Fruit fly (Drosophila melanogaster) S2 (cell line): ENCODE measurements around the gene CG8051.

Experiments used
- CG8478 ChIP-seq: fragments of >200 bp; optimal IDR thresholded peaks from 2 replicates; lab custom pipeline; 2018
- CTCF ChIP-seq, 2 experiments: fragments of >200 bp; optimal IDR thresholded peaks; 2 replicates each; lab custom pipeline; 2018

DNA sequence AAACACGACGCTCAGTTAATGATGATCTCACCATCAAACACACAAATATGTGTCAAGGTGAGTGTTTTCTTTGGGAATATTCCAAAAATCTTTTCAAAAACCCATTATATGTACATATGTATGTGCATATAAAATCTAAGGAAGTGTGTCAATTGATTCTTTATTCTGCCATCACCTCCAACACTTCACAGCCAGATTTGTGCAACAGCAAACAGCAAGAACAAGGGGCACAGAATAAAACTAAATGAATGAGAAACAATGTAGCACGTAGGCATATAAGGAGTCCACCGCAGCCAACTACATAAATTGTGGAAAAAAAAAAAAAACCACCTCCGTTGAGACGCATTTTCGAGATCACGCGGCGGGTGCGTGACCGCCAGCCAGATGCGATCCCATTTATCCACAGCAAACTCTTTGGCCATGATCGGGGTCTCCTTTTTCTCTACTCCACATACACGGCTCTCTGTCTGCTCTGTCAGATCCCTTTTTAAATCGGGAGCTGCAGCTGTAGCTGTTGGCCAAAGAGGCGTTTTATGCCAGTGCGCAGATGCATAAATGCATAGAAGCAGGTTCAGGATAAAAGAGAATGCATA, 11.8 kb downstream of the CG8051 start:
- TF ChIP-seq CG8478 (lab: Kevin White, UChicago) (no peak), CTCF (optimal IDR thresholded peaks at IDR 0.05; lab: Kevin White, UChicago) (no peak)
